Worm (Caenorhabditis elegans): Measurements from ENCODE around the gene C29F9.6.

C29F9.6 gene

DNA sequence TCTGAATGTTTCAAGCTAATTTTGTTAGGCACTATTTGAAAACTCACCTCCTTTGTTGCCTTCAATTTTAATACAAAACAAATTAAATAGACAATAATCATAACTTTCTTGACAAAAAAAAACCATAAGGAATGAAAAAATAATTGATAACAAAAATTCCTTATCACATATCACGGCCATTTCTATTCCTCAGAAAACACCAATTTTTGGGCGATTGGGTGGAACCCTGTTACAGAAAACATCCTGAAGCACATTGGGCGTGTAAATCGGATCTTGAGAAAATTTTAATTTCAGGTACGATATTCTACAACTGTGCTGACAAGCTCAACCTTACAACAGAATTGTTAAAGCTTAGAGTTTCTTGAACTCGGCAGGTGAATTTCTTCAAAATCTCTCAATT, 50.1 kb downstream of the C29F9.6 start, which contains the start of gene F40G9.8:
Gene F40G9.8, minus strand, starts transcription at position 101 of the 400 bp plus-strand sequence.
- TF ChIP-seq mab-9 (GFP tag; IDR thresholded peaks at IDR 0.05) (no peak), nhr-28 (tag; optimal IDR thresholded peaks at IDR 0.05) (no peak), rnt-1 (tag; optimal IDR thresholded peaks at IDR 0.05) (no peak), nhr-47 (tag; optimal IDR thresholded peaks at IDR 0.05) (no peak), jun-1 (tag; optimal IDR thresholded peaks at IDR 0.05) (no peak), skn-1 (tag; optimal IDR thresholded peaks at IDR 0.05) (no peak), pag-3 (tag; optimal IDR thresholded peaks at IDR 0.05; ENCODE audit: borderline replicate concordance, insufficient read depth) (no peak), lin-13 (GFP tag; optimal IDR thresholded peaks at IDR 0.05) (no peak), isw-1 (GFP tag; IDR thresholded peaks at IDR 0.05) (no peak), mdl-1 (tag; optimal IDR thresholded peaks at IDR 0.05) (no peak), unc-62 (GFP tag; optimal IDR thresholded peaks at IDR 0.05) (no peak), ces-1 (GFP tag; optimal IDR thresholded peaks at IDR 0.05) (no peak), tlp-1 (tag; optimal IDR thresholded peaks at IDR 0.05) (no peak), sup-37 (GFP tag; optimal IDR thresholded peaks at IDR 0.05) (no peak), fos-1 (tag; optimal IDR thresholded peaks at IDR 0.05) (no peak), C34B4.2 (tag; optimal IDR thresholded peaks at IDR 0.05) (no peak), lin-39 (tag; optimal IDR thresholded peaks at IDR 0.05) (no peak), alr-1 (tag; optimal IDR thresholded peaks at IDR 0.05; ENCODE audit: borderline replicate concordance) (no peak)

DNA sequence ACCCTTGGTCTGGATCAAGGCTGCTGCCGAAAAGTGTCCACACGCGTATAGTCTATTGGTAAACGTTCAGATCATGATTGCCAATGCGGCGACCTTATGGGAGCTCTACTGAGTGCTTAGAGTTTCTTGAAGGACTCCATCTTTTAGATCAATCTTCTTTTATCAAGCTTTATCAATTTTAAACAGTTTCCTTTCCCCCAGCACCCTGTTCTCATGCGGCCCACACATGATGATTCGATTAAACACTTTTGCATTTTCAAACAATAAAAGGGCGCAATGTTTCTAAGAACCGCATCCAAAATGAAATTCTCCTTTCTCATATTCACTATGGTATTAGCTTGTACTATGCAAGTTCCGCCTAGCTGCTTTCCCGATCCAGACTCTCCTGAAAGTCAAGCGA, 50.7 kb downstream of the C29F9.6 start, which contains the start of gene F40G9.7:
Gene F40G9.7, plus strand, starts transcription at position 301 of the 400 bp plus-strand sequence.
- TF ChIP-seq unc-86 (tag; optimal IDR thresholded peaks at IDR 0.05) (no peak), nhr-28 (tag; optimal IDR thresholded peaks at IDR 0.05) (no peak), unc-30 (tag; optimal IDR thresholded peaks at IDR 0.05) (no peak), fos-1 (tag; optimal IDR thresholded peaks at IDR 0.05) (no peak), elt-3 (tag; optimal IDR thresholded peaks at IDR 0.05) (no peak)
